Worm (Caenorhabditis elegans) whole organism, L3 larva: ENCODE results near the gene nhr-56.

Source experiments
- ceh-28 ChIP-seq: fragments of 150-350 bp; optimal IDR thresholded peaks from 2 replicates; lab custom pipeline; 2014; ENCODE audit warnings: missing biosample characterization, missing genetic modification reagents, missing genetic modification characterization
- egl-5 ChIP-seq: fragments of 150-350 bp; optimal IDR thresholded peaks from 2 replicates; lab custom pipeline; 2017; ENCODE audit warnings: missing biosample characterization, missing genetic modification reagents, missing genetic modification characterization, inconsistent platforms
- nhr-237 ChIP-seq: fragments of 150-350 bp; optimal IDR thresholded peaks from 2 replicates; lab custom pipeline; 2014; ENCODE audit warnings: missing biosample characterization, missing genetic modification characterization
- nhr-25 ChIP-seq: sonication (generic microtip); optimal IDR thresholded peaks from 2 replicates; lab custom pipeline; 2017; ENCODE audit warnings: missing biosample characterization, missing genetic modification characterization

- TF ChIP-seq ceh-28 (tag; lab: Kevin White, UChicago) (no peak), nhr-25 (tag; lab: Kevin White, UChicago) (no peak), nhr-237 (no peak), egl-5 (tag; lab: Kevin White, UChicago) (no peak)
Observed at ce11 chrV:2199594-2199993, 19.2 kb upstream of the nhr-56 start.
